Fruit fly (Drosophila melanogaster) whole organism, prepupa: ENCODE measurements around the gene CG32669.

Source experiments
- Blimp-1 ChIP-seq: fragments of 200-800 bp; sonication (Bioruptor generic); optimal IDR thresholded peaks from 3 replicates; lab custom pipeline; 2017; ENCODE audit warnings: missing biosample characterization, missing genetic modification characterization, mild to moderate bottlenecking, moderate library complexity, missing genetic modification reagents
- CG10669 ChIP-seq: fragments of 200-800 bp; sonication (Bioruptor generic); optimal IDR thresholded peaks from 3 replicates; lab custom pipeline; 2018; ENCODE audit warnings: missing biosample characterization, mild to moderate bottlenecking, missing genetic modification characterization, moderate library complexity
- CG11762 ChIP-seq: fragments of 200-800 bp; sonication (Bioruptor generic); optimal IDR thresholded peaks from 3 replicates; lab custom pipeline; 2016; ENCODE audit warnings: missing biosample characterization, missing genetic modification characterization; ENCODE audit not compliant: insufficient read depth
- CG11902 ChIP-seq: fragments of 200-800 bp; sonication (Bioruptor generic); optimal IDR thresholded peaks from 3 replicates; lab custom pipeline; 2016; ENCODE audit warnings: missing biosample characterization, missing genetic modification characterization
- CG32006 ChIP-seq: fragments of 200-800 bp; sonication (Bioruptor generic); optimal IDR thresholded peaks from 3 replicates; lab custom pipeline; 2017; ENCODE audit warnings: missing biosample characterization, mild to moderate bottlenecking, missing genetic modification characterization
- CG34406 ChIP-seq: fragments of 200-800 bp; sonication (Bioruptor generic); optimal IDR thresholded peaks from 3 replicates; lab custom pipeline; 2016; ENCODE audit warnings: missing biosample characterization, missing genetic modification characterization
- CG6792 ChIP-seq: fragments of 200-800 bp; sonication (Bioruptor generic); optimal IDR thresholded peaks from 3 replicates; lab custom pipeline; 2016; ENCODE audit warnings: missing biosample characterization, missing genetic modification characterization
- CG6854 ChIP-seq: fragments of 200-800 bp; sonication (Bioruptor generic); optimal IDR thresholded peaks from 2 replicates; lab custom pipeline; 2017; ENCODE audit warnings: missing biosample characterization, mild to moderate bottlenecking, missing genetic modification characterization
- CG7368 ChIP-seq: fragments of 200-800 bp; sonication (Bioruptor generic); optimal IDR thresholded peaks from 3 replicates; lab custom pipeline; 2016; ENCODE audit warnings: missing biosample characterization, missing genetic modification characterization
- CG8632 ChIP-seq: fragments of 200-800 bp; sonication (Bioruptor generic); optimal IDR thresholded peaks from 3 replicates; lab custom pipeline; 2016; ENCODE audit warnings: missing biosample characterization, missing genetic modification characterization
- Eip78C ChIP-seq: fragments of 200-800 bp; sonication (Bioruptor generic); peaks from one replicate; lab custom pipeline; 2016; ENCODE audit warnings: missing biosample characterization, missing genetic modification characterization
- Ets21C ChIP-seq: fragments of 200-800 bp; sonication (Bioruptor generic); optimal IDR thresholded peaks from 3 replicates; lab custom pipeline; 2016; ENCODE audit warnings: missing biosample characterization, missing genetic modification characterization
- Hr4 ChIP-seq: fragments of 200-800 bp; sonication (Bioruptor generic); optimal IDR thresholded peaks from 3 replicates; lab custom pipeline; 2016; ENCODE audit warnings: missing biosample characterization, missing genetic modification characterization
- Lpt ChIP-seq: fragments of 200-800 bp; sonication (Bioruptor generic); optimal IDR thresholded peaks from 3 replicates; lab custom pipeline; 2016; ENCODE audit warnings: missing biosample characterization, missing genetic modification characterization
- Met ChIP-seq: fragments of 200-800 bp; sonication (Bioruptor generic); optimal IDR thresholded peaks from 3 replicates; lab custom pipeline; 2016; ENCODE audit warnings: missing biosample characterization, missing genetic modification characterization
- Sox102F ChIP-seq: fragments of 200-800 bp; sonication (Bioruptor generic); optimal IDR thresholded peaks from 2 replicates; lab custom pipeline; 2016; ENCODE audit warnings: missing biosample characterization, mild to moderate bottlenecking, missing genetic modification characterization
- Sox14 ChIP-seq: fragments of 200-800 bp; sonication (Bioruptor generic); optimal IDR thresholded peaks from 3 replicates; lab custom pipeline; 2016; ENCODE audit warnings: missing biosample characterization, missing genetic modification characterization
- Sox15 ChIP-seq: fragments of 200-800 bp; sonication (Bioruptor generic); optimal IDR thresholded peaks from 3 replicates; lab custom pipeline; 2016; ENCODE audit warnings: missing biosample characterization, missing genetic modification characterization
- acj6 ChIP-seq: fragments of 200-800 bp; sonication (Bioruptor generic); optimal IDR thresholded peaks from 3 replicates; lab custom pipeline; 2016; ENCODE audit warnings: missing biosample characterization, missing genetic modification characterization
- cyc ChIP-seq: fragments of 200-800 bp; sonication (Bioruptor generic); optimal IDR thresholded peaks from 3 replicates; lab custom pipeline; 2016; ENCODE audit warnings: missing biosample characterization, missing genetic modification characterization
- dac ChIP-seq: fragments of 200-800 bp; sonication (Bioruptor generic); optimal IDR thresholded peaks from 2 replicates; lab custom pipeline; 2017; ENCODE audit warnings: missing biosample characterization, mild to moderate bottlenecking, missing genetic modification characterization
- dsx ChIP-seq: fragments of 200-800 bp; optimal IDR thresholded peaks from 3 replicates; lab custom pipeline; 2019; ENCODE audit warnings: missing biosample characterization, mild to moderate bottlenecking, missing genetic modification characterization, moderate library complexity; ENCODE audit not compliant: poor library complexity, severe bottlenecking
- eg ChIP-seq: fragments of 200-800 bp; sonication (Bioruptor generic); IDR thresholded peaks from 3 replicates; pipeline ENCODE4 v1.3.6; 2022; ENCODE audit warnings: missing biosample characterization, missing genetic modification characterization
- fd59A ChIP-seq: fragments of 200-800 bp; sonication (Bioruptor generic); optimal IDR thresholded peaks from 2 replicates; lab custom pipeline; 2017; ENCODE audit warnings: missing biosample characterization, mild to moderate bottlenecking, missing genetic modification characterization, missing genetic modification reagents
- fkh ChIP-seq: fragments of 200-800 bp; sonication (Bioruptor generic); optimal IDR thresholded peaks from 3 replicates; lab custom pipeline; 2017; ENCODE audit warnings: missing biosample characterization, mild to moderate bottlenecking, missing genetic modification characterization, moderate library complexity
- lz ChIP-seq: fragments of 200-800 bp; sonication (Bioruptor generic); optimal IDR thresholded peaks from 3 replicates; lab custom pipeline; 2016; ENCODE audit warnings: missing biosample characterization, missing genetic modification characterization
- ss ChIP-seq, 2 experiments: fragments of 200-800 bp; sonication (Bioruptor generic); optimal IDR thresholded peaks; 2 replicates in 1 of 2; 3 replicates in 1 of 2; lab custom pipeline; 2017 to 2018; ENCODE audit warnings: mild to moderate bottlenecking in 2 of 2, missing biosample characterization in 2 of 2, missing genetic modification characterization in 2 of 2, moderate library complexity in 1 of 2
- svp ChIP-seq: fragments of 200-800 bp; sonication (Bioruptor generic); peaks from one replicate; lab custom pipeline; 2016; ENCODE audit warnings: missing biosample characterization, missing genetic modification characterization
- topi ChIP-seq: fragments of 200-800 bp; sonication (Bioruptor generic); optimal IDR thresholded peaks from 3 replicates; lab custom pipeline; 2016; ENCODE audit warnings: missing biosample characterization, missing genetic modification characterization
- vri ChIP-seq: fragments of 200-800 bp; sonication (Bioruptor generic); optimal IDR thresholded peaks from 3 replicates; lab custom pipeline; 2016; ENCODE audit warnings: missing biosample characterization, mild to moderate bottlenecking, missing genetic modification characterization

The CG32669 gene

dm6 chrX:10822678-10823440 is 22.0 kb downstream of the CG32669 start:
- no peak for TF ChIP-seq fkh (GFP tag; lab: Kevin White, UChicago)
- TF ChIP-seq svp (GFP tag; lab: Kevin White, UChicago): peak; percentile 21

- TF ChIP-seq CG6792 (GFP tag; lab: Kevin White, UChicago) (no peak), fkh (GFP tag; lab: Kevin White, UChicago) (peak; percentile 28), CG10669 (GFP tag; lab: Kevin White, UChicago) (no peak)
Observed at dm6 chrX:10822096-10822495, 22.8 kb downstream of the CG32669 start.

DNA sequence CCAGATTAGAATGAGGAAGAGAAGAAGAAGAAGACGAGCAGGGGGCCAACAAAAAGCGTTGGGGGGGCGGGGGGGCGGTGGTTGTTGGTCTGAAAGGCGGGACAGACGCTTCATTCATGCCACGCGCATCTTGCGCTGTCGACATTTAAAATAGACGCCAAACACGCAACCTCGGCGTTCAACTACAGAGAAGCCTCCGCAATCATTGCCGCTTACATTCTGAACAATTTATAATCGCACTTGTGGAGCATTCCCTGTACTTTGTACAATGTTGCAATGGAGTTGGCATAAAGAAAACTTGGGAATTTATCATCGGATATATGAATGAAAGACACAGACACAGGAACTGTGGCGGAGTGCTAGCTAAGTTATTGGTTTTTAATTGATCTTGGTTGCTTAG is 24.1 kb downstream of the CG32669 start:
- TF ChIP-seq Sox102F (GFP tag; lab: Kevin White, UChicago) (no peak), dsx (peak; percentile 88), ss (GFP tag; optimal IDR thresholded peaks at IDR 0.05; lab: Kevin White, UChicago) (peak in 1 of 2 experiments; percentile 73)

DNA sequence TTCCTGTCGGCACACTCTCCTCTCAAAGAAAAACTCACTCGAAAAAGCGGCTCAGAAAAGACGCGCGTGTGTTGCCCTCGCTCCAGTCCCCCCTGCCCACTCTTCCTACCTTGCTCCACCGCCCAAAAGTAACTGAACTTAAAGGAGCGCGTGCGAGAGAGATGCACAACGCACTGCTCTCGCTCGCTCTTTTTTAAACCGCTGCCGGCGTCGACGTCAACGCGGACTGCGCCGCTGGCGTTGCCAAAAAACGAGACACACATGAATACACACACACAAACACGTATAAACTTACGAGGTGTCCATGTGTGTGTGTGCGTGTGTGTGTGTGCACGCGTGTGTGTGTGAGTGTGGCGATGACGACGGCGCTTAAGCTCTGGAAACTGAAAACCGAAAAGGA is 28.0 kb downstream of the CG32669 start:
- TF ChIP-seq Ets21C (GFP tag; lab: Kevin White, UChicago): no peak
- TF ChIP-seq CG34406 (GFP tag; lab: Kevin White, UChicago): no peak
- TF ChIP-seq fkh (GFP tag; lab: Kevin White, UChicago): no peak
- TF ChIP-seq Sox102F (GFP tag; lab: Kevin White, UChicago): no peak
- TF ChIP-seq acj6 (GFP tag; lab: Kevin White, UChicago): no peak
- no peak for TF ChIP-seq Sox14 (GFP tag; lab: Kevin White, UChicago)
- no peak for TF ChIP-seq CG7368 (GFP tag; lab: Kevin White, UChicago)
- TF ChIP-seq CG32006 (GFP tag; lab: Kevin White, UChicago): no peak
- no peak for TF ChIP-seq Hr4 (GFP tag; lab: Kevin White, UChicago)
- TF ChIP-seq CG11762 (GFP tag; lab: Kevin White, UChicago): no peak
- no peak for TF ChIP-seq fd59A
- no peak for TF ChIP-seq CG10669 (GFP tag; lab: Kevin White, UChicago)
- TF ChIP-seq dac: no peak
- no peak for TF ChIP-seq dsx
- TF ChIP-seq Sox15: no peak
- TF ChIP-seq topi (GFP tag; lab: Kevin White, UChicago): no peak
- TF ChIP-seq vri: no peak
- TF ChIP-seq, all 60 proteins: peak for 0

DNA sequence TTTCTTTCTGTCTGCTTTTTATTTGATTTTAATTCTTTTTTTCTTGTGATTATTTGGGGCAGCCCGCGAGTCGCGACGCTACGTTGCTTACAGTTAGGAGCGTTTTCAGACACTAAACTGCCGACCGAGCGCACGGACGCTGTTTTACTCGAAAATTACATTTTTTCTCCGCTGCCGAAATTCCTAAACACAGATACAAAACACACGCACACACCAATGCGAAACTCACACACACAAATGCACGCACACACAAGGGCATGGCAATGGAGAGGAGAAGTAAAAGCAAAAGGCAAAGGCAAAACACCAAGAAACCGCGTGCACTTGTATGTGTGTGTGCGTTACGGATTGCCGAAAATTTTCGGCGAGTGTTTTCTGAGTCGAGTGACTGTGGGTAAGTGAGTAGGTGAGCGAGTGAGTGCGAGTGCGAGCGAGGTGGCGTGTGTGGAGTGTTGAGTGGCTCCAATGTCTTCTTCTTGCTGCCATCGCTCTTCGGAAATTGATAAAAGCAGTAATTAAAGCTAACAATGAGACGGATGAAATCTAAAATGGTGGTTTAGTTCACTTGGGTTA is 29.3 kb downstream of the CG32669 start:
- TF ChIP-seq Met (GFP tag; lab: Kevin White, UChicago): no peak
- TF ChIP-seq CG6854 (GFP tag; lab: Kevin White, UChicago): peak; percentile 15
- TF ChIP-seq Eip78C: peak; percentile 55
- TF ChIP-seq eg: 0 out of 3 replicates have a peak, but pooled peaks have one; percentile 19
- TF ChIP-seq fkh (GFP tag; lab: Kevin White, UChicago): peak; percentile 30

dm6 chrX:10814832-10815372 is 30.0 kb downstream of the CG32669 start:
- TF ChIP-seq Met (GFP tag; lab: Kevin White, UChicago) (no peak), Blimp-1 (GFP tag; lab: Kevin White, UChicago) (no peak), Lpt (GFP tag; lab: Kevin White, UChicago) (no peak), CG8632 (GFP tag; lab: Kevin White, UChicago) (no peak), cyc (GFP tag; lab: Kevin White, UChicago) (no peak), CG11902 (GFP tag; lab: Kevin White, UChicago) (no peak), lz (GFP tag; lab: Kevin White, UChicago) (no peak), CG34406 (GFP tag; lab: Kevin White, UChicago) (no peak), dac (no peak)
